Worm (Caenorhabditis elegans): ENCODE results near the gene lgc-49.

Gene lgc-49

DNA sequence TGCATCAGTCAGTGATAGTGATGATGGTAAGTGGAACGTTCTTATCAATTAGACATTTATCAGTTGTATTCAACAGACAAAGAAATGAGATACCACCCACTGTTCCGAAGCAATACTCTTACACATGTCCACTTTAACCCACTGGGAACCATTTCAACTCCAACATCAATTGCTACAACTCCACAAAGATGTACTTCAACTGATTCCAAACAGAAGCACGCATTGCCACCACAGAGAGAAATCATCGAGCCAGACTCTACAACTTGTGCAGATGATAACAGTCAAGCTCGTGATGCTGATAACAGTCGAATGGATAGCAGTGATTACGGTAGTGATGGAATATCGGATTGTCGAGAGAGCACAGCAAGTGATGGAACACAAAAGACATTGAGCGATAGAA lies 44.8 kb downstream of the lgc-49 start (continued):
- TF ChIP-seq daf-16 (GFP tag; optimal IDR thresholded peaks at IDR 0.05) (no peak), daf-16 (tag; optimal IDR thresholded peaks at IDR 0.05) (peak; percentile 33), zag-1 (tag; optimal IDR thresholded peaks at IDR 0.05) (no peak), lsy-2 (tag; optimal IDR thresholded peaks at IDR 0.05) (peak in 1 of 2 experiments; percentile 12), nhr-10 (tag; optimal IDR thresholded peaks at IDR 0.05) (no peak), spr-1 (tag; optimal IDR thresholded peaks at IDR 0.05) (no peak), ZK546.5 (tag; optimal IDR thresholded peaks at IDR 0.05) (no peak), ctbp-1 (GFP tag; IDR thresholded peaks at IDR 0.05) (no peak), php-3 (GFP tag; IDR thresholded peaks at IDR 0.05) (peak; percentile 60; the same call in 1 of the 2 replicates), F26F4.8 (GFP tag; conservative IDR thresholded peaks at IDR 0.05) (no peak), dve-1 (tag; optimal IDR thresholded peaks at IDR 0.05; ENCODE audit: insufficient read depth) (peak; percentile 37), ceh-62 (tag; optimal IDR thresholded peaks at IDR 0.05) (no peak), vab-7 (GFP tag; IDR thresholded peaks at IDR 0.05) (no peak), tag-97 (GFP tag; IDR thresholded peaks at IDR 0.05) (no peak), ZK337.2 (GFP tag; IDR thresholded peaks at IDR 0.05) (no peak), Y5F2A.4 (GFP tag; optimal IDR thresholded peaks at IDR 0.05) (no peak), dmd-6 (GFP tag; IDR thresholded peaks at IDR 0.05) (peak; percentile 54), gei-8 (GFP tag; optimal IDR thresholded peaks at IDR 0.05) (no peak), aha-1 (tag) (peak; percentile 5), cey-2 (tag; optimal IDR thresholded peaks at IDR 0.05; ENCODE audit: borderline replicate concordance, insufficient read depth) (no peak), hif-1 (tag; optimal IDR thresholded peaks at IDR 0.05) (no peak), nhr-25 (tag; optimal IDR thresholded peaks at IDR 0.05; ENCODE audit: borderline replicate concordance, insufficient read depth) (no peak), skn-1 (tag; optimal IDR thresholded peaks at IDR 0.05) (no peak), nhr-28 (tag; optimal IDR thresholded peaks at IDR 0.05) (peak; percentile 27), dmd-9 (GFP tag; IDR thresholded peaks at IDR 0.05) (no peak), D1046.2 (GFP tag; IDR thresholded peaks at IDR 0.05) (no peak), ceh-28 (tag; optimal IDR thresholded peaks at IDR 0.05) (no peak)

DNA sequence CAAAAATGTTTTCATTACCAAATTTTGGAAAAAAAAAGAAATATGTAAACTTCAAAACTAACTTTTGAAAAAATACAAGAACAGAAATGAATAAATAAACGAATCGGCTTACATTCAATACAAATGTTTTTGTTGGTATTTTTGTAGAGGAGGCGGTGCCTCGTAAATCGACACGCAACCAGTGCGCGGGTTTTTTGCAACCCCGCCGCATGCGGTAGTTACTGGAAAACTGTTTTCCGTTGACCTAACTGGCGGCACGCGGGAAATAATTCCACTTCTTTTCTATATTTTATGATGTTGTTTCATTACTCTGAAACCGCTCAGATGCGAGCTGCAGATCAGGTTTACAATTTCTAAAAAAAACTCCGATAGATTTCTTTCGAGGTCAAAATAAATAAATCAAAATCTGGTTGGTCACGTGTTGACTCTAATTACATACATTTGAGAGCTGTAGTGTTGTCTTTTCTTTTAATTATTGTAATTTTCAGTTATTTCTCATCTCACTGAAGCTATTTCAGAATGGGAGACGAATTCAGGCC lies 48.2 kb downstream of the lgc-49 start, which contains the start of the genes dvc-1 and ima-1:
Gene dvc-1 (minus strand): TSS at position 145 of the 539 bp plus-strand sequence.
Gene ima-1 (plus strand): TSS at position 489 of the 539 bp plus-strand sequence.
- no peak for TF ChIP-seq snpc-1.2 (GFP tag; IDR thresholded peaks at IDR 0.05)
- TF ChIP-seq lin-15B (tag; optimal IDR thresholded peaks at IDR 0.05), result no peak
- peak; percentile 11 for TF ChIP-seq mxl-3 (GFP tag; optimal IDR thresholded peaks at IDR 0.05)
- TF ChIP-seq set-16 (GFP tag; IDR thresholded peaks at IDR 0.05), result no peak
- TF ChIP-seq zip-11 (GFP tag; IDR thresholded peaks at IDR 0.05), result no peak
- no peak for TF ChIP-seq egl-27 (tag; optimal IDR thresholded peaks at IDR 0.05)
- TF ChIP-seq hmg-1.1 (GFP tag; IDR thresholded peaks at IDR 0.05), result peak; percentile 49; the same call in 1 of the 2 replicates
- TF ChIP-seq lin-38 (GFP tag; IDR thresholded peaks at IDR 0.05), result peak; percentile 82
- TF ChIP-seq unc-130 (GFP tag; optimal IDR thresholded peaks at IDR 0.05), result peak; percentile 96
- peak; percentile 96 for TF ChIP-seq R02D3.7 (tag; optimal IDR thresholded peaks at IDR 0.05)
- no peak for TF ChIP-seq aly-2 (tag; optimal IDR thresholded peaks at IDR 0.05)
- TF ChIP-seq mep-1 (tag; optimal IDR thresholded peaks at IDR 0.05), result peak; percentile 59
- TF ChIP-seq fos-1 (tag; optimal IDR thresholded peaks at IDR 0.05), result no peak
- 0 out of 2 replicates have a peak, but pooled peaks have one; percentile 8 for TF ChIP-seq ctbp-1 (GFP tag; IDR thresholded peaks at IDR 0.05)
- TF ChIP-seq hlh-11 (tag; optimal IDR thresholded peaks at IDR 0.05), result peak; percentile 58
- TF ChIP-seq duxl-1 (tag; optimal IDR thresholded peaks at IDR 0.05; ENCODE audit: poor library complexity), result no peak
- TF ChIP-seq vab-7 (GFP tag; IDR thresholded peaks at IDR 0.05), result peak; percentile 45
- peak; percentile 31 for TF ChIP-seq F49E8.2 (tag; optimal IDR thresholded peaks at IDR 0.05; ENCODE audit: borderline replicate concordance)
- peak; percentile 65 for TF ChIP-seq egl-43 (GFP tag; IDR thresholded peaks at IDR 0.05)
- no peak for TF ChIP-seq nhr-102 (tag; optimal IDR thresholded peaks at IDR 0.05)
- peak; percentile 57 for TF ChIP-seq dpl-1 (GFP tag; optimal IDR thresholded peaks at IDR 0.05)
- TF ChIP-seq ceh-44 (GFP tag; IDR thresholded peaks at IDR 0.05), result no peak
- TF ChIP-seq nhr-6 (tag; optimal IDR thresholded peaks at IDR 0.05), result peak; percentile 50
- 0 out of 2 replicates have a peak, but pooled peaks have one; percentile 27 for TF ChIP-seq Y48G9A.11 (GFP tag; IDR thresholded peaks at IDR 0.05)
- TF ChIP-seq arid-1 (GFP tag; conservative IDR thresholded peaks at IDR 0.05), result 0 out of 2 replicates have a peak, but pooled peaks have one; percentile 44
- TF ChIP-seq php-3 (GFP tag; IDR thresholded peaks at IDR 0.05), result 0 out of 2 replicates have a peak, but pooled peaks have one; percentile 30
